Fruit fly (Drosophila melanogaster): ENCODE measurements around the gene Nmnat.

Gene Nmnat

DNA sequence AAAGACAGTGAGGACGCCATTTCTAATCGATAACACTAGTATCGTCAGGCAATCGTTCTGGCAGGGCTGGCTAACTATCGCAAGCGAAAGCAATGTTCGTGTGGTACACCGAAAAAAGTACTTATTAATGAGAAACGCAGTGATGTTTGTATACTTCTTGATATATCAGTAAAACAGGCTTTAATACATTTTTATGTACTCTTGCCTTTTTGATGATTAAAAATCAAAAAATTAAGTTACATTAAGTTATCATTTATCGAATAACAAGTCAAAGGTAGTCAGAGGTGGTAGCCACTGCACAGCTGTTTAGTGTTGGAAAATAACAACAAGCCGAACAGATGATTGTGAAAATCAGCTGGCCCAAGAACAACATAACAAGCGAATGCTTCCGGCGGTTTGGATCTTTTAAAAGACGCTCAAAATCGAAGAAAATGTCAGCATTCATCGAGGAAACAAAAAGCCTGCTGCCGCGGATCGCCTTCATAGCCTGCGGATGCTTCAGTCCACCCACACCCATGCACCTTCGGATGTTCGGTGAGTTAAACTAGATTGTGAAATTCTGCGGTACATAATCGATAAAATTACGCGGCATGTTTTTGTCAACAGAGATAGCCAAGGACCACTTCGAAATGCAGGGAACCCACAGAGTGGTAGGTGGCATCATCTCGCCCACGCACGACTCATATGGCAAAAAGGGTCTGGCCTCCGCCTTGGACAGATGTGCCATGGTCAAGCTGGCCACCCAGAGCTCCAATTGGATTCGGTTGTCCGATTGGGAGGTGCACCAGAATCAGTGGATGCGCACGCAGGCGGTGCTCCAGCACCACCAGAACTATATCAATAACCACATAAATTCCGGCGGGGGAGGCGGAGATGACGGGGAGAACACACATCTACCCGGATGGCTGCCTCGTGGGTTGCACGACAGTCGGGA lies at the start of gene Nmnat, which contains the start of gene ssh:
TSS of gene Nmnat (plus strand) at position 318 of the 934 bp plus-strand sequence.
TSS of gene ssh (minus strand) at position 37 of the 934 bp plus-strand sequence.
- TF ChIP-seq CG8478 (optimal IDR thresholded peaks at IDR 0.05) (no peak), CTCF (optimal IDR thresholded peaks at IDR 0.05) (no peak)

DNA sequence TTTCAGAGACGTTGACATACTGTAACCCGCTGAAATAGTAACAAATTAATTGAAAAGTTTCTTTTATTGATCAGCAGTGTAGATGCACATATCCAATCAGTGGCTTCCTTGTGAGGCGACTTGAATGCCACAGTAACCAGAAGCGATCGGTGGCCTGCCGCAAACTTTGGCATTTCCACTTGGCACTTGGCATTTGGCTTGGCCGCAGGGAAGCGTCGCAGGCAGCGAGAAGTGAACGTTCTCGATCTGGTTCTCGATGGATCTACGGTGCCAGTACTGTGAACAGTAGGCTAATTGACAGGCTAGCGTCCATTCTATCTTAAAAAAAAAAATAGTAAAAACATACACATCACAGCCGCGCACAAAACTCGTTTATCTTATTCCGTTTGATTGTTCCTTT lies 44.2 kb upstream of the Nmnat start, which contains the start of gene CG10845:
TSS of gene CG10845 (plus strand) at position 301 of the 400 bp plus-strand sequence.
- no peak for TF ChIP-seq CG8478 (optimal IDR thresholded peaks at IDR 0.05)
- TF ChIP-seq CTCF (optimal IDR thresholded peaks at IDR 0.05): no peak

DNA sequence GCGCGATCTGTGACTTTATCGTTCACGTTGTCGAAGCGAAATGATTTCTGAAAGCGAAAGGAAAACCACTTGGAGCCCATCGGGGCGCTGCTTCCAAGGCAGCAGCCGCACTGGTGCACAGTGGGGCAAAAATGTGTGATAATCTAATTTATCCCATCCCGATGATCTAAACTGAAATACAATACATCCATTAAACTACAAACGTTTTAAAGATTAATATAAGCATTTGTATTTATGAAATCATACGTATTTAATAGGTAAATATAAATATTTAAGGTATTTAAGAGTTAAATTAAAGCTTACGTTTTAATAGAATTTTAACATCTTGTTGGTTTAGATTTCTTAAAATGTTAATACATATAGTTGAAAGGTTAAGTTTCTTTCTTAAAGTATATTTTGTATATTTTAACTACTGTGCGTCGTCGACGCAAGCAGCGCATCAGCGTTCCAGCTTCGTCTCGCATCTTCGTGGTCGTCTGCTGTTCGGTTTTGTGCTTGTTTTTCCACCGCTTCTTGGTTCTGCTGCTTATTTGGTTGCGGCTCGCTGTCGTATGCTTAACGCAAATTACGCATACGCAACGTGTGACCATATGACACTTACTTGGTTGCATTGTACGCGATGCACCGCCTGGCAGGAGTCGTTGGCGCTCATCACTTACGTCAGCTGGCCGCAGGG lies 38.9 kb upstream of the Nmnat start, which contains the start of gene CG13643:
TSS of gene CG13643 (minus strand) at position 46 of the 676 bp plus-strand sequence.
- TF ChIP-seq CTCF (optimal IDR thresholded peaks at IDR 0.05) (no peak), CG8478 (optimal IDR thresholded peaks at IDR 0.05) (no peak)

dm6 chr3R:24906648-24907047 lies 38.4 kb upstream of the Nmnat start:
- TF ChIP-seq CG8478 (optimal IDR thresholded peaks at IDR 0.05) (no peak), CTCF (optimal IDR thresholded peaks at IDR 0.05) (no peak)

DNA sequence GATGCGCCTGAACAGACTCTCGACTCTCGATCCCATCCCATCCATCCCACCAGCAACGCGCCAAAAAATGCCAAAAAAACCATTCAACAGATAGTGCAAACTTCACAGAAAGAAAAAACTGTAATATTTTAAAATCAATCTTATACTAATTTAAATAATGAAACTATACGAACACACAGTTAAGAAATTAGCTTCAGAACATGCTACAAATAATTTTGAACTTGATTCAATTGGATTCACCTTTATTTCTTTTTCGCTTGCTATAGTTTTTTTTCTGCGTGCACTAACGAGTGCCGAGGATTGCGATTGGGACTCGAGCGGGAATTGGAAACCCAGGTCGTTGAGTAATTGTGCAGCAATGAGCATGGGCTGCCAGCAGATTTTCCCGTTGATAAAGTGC lies 37.0 kb upstream of the Nmnat start:
- TF ChIP-seq CTCF (optimal IDR thresholded peaks at IDR 0.05) (no peak), CG8478 (optimal IDR thresholded peaks at IDR 0.05) (no peak)

dm6 chr3R:24910097-24910496 lies 34.9 kb upstream of the Nmnat start:
- no peak for TF ChIP-seq CG8478 (optimal IDR thresholded peaks at IDR 0.05)
- TF ChIP-seq CTCF (optimal IDR thresholded peaks at IDR 0.05): no peak

DNA sequence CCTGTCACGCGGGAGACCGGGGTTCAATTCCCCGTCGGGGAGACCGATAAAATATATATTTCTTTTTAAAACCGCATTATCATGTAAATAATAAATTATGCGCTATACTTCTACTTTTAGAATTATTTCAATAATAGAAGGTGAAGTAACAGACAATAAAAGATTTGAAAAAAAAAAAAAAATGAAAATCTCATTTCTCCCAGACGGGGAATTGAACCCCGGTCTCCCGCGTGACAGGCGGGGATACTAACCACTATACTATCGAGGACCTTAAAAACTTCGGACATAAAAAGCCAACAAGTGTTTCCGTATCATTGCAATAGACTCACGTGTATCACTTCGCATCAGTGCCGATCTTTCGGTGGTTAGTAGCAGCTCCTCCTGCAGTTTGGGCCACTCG lies 30.2 kb upstream of the Nmnat start:
- TF ChIP-seq CTCF (optimal IDR thresholded peaks at IDR 0.05) (no peak), CG8478 (optimal IDR thresholded peaks at IDR 0.05) (no peak)

DNA sequence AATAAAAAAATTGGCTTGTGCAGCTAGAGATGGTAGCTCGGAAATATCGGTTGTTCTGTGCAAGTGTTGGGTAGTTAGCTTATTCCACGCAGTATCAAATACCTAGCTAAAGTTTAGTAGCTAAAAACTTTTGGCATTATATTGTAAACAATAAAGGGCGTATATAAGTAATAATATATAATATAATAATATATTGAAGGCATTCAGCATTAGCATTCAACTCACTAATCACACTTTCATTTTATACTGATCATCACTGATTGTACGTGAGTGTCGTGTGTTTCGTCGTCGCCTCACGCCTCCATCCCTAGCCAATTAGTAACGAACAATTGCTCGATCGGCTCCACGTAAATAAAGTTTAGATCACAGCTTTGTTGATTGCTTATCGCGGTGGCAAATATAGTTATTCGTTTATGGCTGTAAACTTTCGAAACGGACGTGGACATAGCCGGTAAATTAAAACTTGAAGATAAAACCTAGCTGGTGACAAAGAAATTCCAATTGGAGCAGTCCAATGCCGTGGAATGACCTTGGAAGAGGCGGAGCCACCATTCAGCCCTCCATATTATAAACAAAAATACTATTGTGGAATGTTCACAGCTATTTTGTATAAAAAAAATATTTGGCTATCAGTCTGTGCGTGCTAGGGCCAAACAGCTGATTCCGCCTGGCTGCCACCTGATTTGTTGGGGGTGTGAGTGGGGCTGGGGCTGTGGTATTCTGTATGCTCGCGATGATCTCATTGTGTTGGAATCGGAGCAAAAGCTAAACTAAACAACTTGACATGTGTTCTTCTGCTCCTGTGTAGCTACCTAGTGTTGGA lies 27.0 kb upstream of the Nmnat start, which contains the start of the genes PIG-S, sud1 and CG11168:
TSS of gene PIG-S (minus strand) at position 51 of the 823 bp plus-strand sequence.
TSS of gene sud1 (minus strand) at position 51 of the 823 bp plus-strand sequence.
TSS of gene CG11168 (plus strand) at position 293 of the 823 bp plus-strand sequence.
- TF ChIP-seq CTCF (optimal IDR thresholded peaks at IDR 0.05): no peak
- no peak for TF ChIP-seq CG8478 (optimal IDR thresholded peaks at IDR 0.05)

DNA sequence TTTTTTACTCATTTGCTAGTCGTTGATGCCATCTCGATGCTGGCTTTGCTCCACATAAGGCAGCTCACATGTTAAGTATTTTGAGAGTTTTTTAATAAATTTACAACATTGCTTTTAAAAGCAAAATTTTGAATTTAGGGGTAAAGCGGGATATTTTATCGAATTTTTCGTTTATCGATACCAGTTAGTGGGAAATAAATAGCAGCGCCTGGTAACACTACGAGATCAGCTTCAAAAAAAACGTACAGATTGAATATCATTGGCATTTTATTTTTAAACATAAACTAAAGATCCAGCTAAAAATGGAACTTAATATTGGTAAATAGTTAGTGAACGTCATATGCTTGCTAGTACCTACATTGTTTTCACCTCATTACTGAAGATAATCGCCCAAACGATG lies 22.8 kb upstream of the Nmnat start, which contains the start of gene Mink:
TSS of gene Mink (plus strand) at position 204 of the 400 bp plus-strand sequence.
- TF ChIP-seq CTCF (optimal IDR thresholded peaks at IDR 0.05) (no peak), CG8478 (optimal IDR thresholded peaks at IDR 0.05) (no peak)

DNA sequence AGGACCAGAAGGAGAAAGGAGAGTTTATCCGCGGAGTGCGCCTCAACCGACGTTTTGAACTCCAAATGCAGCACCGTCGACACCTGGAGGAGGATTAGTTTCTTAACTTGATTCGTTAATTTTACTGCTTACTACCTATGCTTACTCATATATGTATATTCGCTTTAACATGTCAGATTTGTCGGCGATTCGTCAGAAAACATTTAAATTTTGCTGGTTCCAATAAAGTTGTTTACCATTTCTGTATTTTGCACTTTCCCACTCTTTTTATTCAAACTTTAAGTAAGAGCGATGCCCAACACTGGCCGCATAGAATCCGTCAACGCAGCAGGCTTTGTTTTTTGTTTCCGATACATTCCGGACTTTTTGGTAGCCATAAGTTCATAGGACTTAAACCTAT lies 20.1 kb upstream of the Nmnat start, which contains the start of gene Trf4-2:
TSS of gene Trf4-2 (plus strand) at position 301 of the 400 bp plus-strand sequence.
- TF ChIP-seq CG8478 (optimal IDR thresholded peaks at IDR 0.05) (no peak), CTCF (optimal IDR thresholded peaks at IDR 0.05) (no peak)

- TF ChIP-seq CG8478 (optimal IDR thresholded peaks at IDR 0.05) (no peak), CTCF (optimal IDR thresholded peaks at IDR 0.05) (no peak)
Measured at dm6 chr3R:24926752-24927320, 18.2 kb upstream of the Nmnat start.

DNA sequence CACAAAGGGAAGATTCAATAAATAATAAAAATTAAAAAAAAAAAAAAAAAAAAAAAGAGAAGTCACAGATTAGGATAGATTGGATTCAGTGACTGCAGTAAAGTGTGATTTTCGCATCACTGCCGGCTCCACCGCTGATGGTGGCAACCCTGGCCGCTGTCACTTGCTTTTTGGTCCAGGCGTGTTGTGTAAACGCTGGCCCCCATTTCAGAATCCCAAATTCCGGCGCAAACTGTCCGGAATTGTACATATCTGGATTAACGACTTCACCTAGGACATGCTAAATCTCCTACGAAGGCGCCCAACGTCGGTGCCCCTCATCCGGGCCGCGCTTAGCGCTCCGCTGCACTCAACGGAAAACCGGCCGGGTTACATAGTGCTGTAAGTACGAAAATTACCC lies 13.2 kb upstream of the Nmnat start, which contains the start of gene CG11771:
TSS of gene CG11771 (plus strand) at position 155 of the 400 bp plus-strand sequence.
- TF ChIP-seq CTCF (optimal IDR thresholded peaks at IDR 0.05) (no peak), CG8478 (optimal IDR thresholded peaks at IDR 0.05) (no peak)

DNA sequence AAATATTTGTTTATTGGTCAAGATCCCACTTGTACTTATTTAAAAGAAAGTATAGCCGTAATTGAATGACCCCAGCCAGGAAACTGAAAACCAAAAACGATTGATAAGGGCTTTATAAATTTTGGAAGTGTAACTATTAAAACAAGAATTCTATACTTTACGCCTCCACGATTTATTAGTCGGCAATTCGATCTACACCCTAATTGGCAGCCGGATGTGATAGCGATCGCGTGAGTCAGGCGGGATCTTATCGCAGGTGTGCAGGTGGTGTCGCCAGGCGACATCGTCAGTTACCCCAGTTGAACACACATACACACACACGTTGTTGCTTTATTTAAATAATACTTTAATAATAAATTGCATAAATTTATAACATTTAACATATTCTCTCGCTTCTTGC lies 10.5 kb upstream of the Nmnat start:
- TF ChIP-seq CG8478 (optimal IDR thresholded peaks at IDR 0.05) (no peak), CTCF (optimal IDR thresholded peaks at IDR 0.05) (no peak)

dm6 chr3R:24935758-24936157 lies 9.3 kb upstream of the Nmnat start:
- TF ChIP-seq CG8478 (optimal IDR thresholded peaks at IDR 0.05): no peak
- no peak for TF ChIP-seq CTCF (optimal IDR thresholded peaks at IDR 0.05)
